Fruit fly (Drosophila melanogaster): ENCODE results near the gene okr.
A peak's percentile ranks its signal among the peaks of the same experiment; 100 is the strongest.

dm6 chr2L:2976829-2977228, 15.7 kb downstream of the okr start, which contains the start of the genes CG9641 and CG3165:
- peak; percentile 71 for TF ChIP-seq Ets98B (GFP tag; IDR thresholded peaks at IDR 0.05)
- no peak for TF ChIP-seq CG8301 (tag; optimal IDR thresholded peaks at IDR 0.05)
- peak; percentile 78 for TF ChIP-seq CG15710 (tag; optimal IDR thresholded peaks at IDR 0.05)
- TF ChIP-seq CG9948 (tag; optimal IDR thresholded peaks at IDR 0.05), result peak; percentile 71
- TF ChIP-seq Pif1A (GFP tag; optimal IDR thresholded peaks at IDR 0.05), result no peak
- TF ChIP-seq CG17806 (tag; optimal IDR thresholded peaks at IDR 0.05), result peak; percentile 74
- TF ChIP-seq CG8159 (tag; optimal IDR thresholded peaks at IDR 0.05), result peak; percentile 82
- no peak for TF ChIP-seq EcR (GFP tag; optimal IDR thresholded peaks at IDR 0.05)
- no peak for TF ChIP-seq Pif1B (GFP tag; optimal IDR thresholded peaks at IDR 0.05)
- peak; percentile 79 for TF ChIP-seq Snoo (tag; optimal IDR thresholded peaks at IDR 0.05)
- peak; percentile 74; the same call in 1 of the 2 replicates for TF ChIP-seq rn (GFP tag; IDR thresholded peaks at IDR 0.05)
- TF ChIP-seq D1 (tag; optimal IDR thresholded peaks at IDR 0.05), result no peak
